Fruit fly (Drosophila melanogaster): ENCODE results near the gene CG13995.

DNA sequence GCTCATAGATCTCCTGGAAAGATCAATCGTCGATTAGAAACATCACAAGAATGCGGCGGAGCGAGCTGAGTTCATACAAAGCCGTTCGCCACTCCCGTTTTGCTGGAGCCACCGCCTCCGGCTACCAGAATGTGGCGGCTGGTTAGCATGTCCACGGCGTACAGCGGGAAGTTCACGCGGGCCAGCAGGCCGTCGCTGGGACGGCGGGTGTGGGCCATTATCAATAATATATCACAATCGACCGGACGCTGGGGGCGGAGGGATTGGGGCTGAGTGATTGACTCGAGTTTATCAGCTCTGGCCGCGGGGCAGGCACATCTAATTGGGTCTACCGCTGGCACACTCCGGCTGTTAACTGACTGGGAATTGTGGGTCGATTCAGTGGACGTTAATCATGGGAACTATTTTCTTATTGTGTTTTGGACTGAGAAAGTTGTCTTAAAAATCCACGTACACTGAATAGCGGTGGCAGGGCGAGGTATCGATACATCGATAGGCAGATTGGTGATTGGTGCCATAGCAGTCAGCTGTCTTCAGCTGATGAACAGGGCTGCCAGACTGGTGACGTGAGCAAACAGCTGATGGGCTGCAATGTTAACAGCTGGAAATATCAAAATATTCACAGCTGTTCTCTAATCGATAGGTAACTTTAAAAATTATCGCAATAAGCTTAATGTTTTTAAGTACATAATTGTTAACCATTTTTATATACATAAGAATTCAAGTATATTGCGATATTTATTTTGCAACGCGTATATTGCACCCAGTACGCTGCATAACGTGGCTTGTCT, 44.6 kb downstream of the CG13995 start, which contains the start of gene CG9175:
- TF ChIP-seq h (optimal IDR thresholded peaks at IDR 0.05), result no peak
- no peak for TF ChIP-seq psq (optimal IDR thresholded peaks at IDR 0.05)
- TF ChIP-seq Myc (optimal IDR thresholded peaks at IDR 0.05), result no peak
- TF ChIP-seq Sin3A (optimal IDR thresholded peaks at IDR 0.05), result no peak
- no peak for TF ChIP-seq insv (optimal IDR thresholded peaks at IDR 0.05)

Data from Kc167 (cell line).